Worm (Caenorhabditis elegans): Measurements from ENCODE around the gene slc-17.7.

Gene slc-17.7

DNA sequence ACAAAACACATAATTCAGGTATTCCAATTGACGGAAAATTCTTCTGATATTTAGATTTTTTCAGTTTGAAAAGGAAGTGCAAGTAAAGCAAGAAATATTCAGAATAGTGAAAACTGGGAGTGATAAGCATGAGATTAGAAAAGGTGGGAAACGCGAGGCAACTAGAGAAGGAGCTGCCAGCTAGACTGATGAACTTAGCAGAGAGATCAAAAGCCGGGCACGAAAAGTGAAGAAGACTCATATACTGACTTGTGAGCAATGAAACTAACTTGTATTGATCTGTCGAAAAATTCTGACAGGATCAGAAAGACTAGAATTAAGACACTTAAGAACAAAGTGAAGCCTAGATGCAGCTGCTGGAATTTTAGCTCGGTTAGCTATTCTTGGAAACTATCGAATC is 4.8 kb downstream of the slc-17.7 start, which contains the start of gene nhr-36:
TSS of gene nhr-36 (minus strand) at position 101 of the 400 bp plus-strand sequence.
- TF ChIP-seq nhr-6 (tag; optimal IDR thresholded peaks at IDR 0.05) (no peak), crh-2 (tag; optimal IDR thresholded peaks at IDR 0.05) (no peak), nhr-237 (tag; optimal IDR thresholded peaks at IDR 0.05) (no peak), mdl-1 (tag; optimal IDR thresholded peaks at IDR 0.05) (no peak)

DNA sequence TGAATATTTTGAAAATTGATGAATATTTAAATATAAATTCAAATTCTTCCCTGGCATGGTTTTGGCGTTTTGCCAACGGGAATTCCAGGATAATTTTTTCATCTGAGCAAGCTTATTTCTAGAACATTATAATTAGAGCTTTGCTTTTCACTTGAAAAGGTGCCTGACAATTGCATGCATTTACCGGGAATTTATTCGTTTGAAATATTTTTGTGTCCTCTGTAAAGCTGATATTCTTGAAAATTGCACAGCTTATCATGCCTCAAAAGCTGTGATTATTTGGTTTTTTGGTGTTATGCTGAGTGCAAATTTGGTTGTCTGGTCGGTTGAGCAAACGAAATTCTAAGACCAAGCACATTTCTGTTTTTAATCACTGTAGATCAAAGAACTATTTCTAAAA is 5.9 kb downstream of the slc-17.7 start:
- TF ChIP-seq ztf-11 (tag; optimal IDR thresholded peaks at IDR 0.05) (no peak), nhr-129 (tag; optimal IDR thresholded peaks at IDR 0.05) (no peak), ceh-16 (tag; optimal IDR thresholded peaks at IDR 0.05) (no peak), aly-2 (tag; optimal IDR thresholded peaks at IDR 0.05) (no peak), mab-5 (tag; optimal IDR thresholded peaks at IDR 0.05) (no peak), mbf-1 (tag; optimal IDR thresholded peaks at IDR 0.05) (no peak), peb-1 (tag; optimal IDR thresholded peaks at IDR 0.05) (no peak), gmeb-1 (tag; optimal IDR thresholded peaks at IDR 0.05) (no peak), sma-3 (GFP tag; optimal IDR thresholded peaks at IDR 0.05) (no peak), lin-39 (tag; optimal IDR thresholded peaks at IDR 0.05) (no peak), nhr-12 (tag; optimal IDR thresholded peaks at IDR 0.05) (no peak), lin-11 (tag; optimal IDR thresholded peaks at IDR 0.05) (no peak), ztf-4 (tag; optimal IDR thresholded peaks at IDR 0.05) (no peak), F13H6.1 (tag; optimal IDR thresholded peaks at IDR 0.05) (no peak)

DNA sequence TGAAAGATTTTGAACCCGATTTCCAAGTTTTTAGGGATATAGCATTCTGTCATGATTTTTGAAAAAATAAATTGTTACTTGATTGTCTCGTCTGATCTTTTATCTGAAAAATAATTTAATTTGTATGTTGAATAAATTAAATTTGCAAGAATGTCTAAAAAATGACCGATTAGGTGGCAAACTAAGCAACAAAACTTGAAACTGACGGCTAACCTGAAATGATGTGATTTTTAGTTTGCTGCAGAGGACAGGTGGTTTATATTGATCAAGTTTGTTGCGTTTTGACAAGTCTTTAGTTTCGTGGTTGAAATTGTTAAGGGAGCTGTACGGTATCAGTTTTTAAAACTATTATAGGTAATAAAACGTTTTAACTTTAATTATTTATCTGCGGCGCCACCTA is 8.8 kb downstream of the slc-17.7 start, which contains the start of gene F07C3.16:
TSS of gene F07C3.16 (minus strand) at position 101 of the 400 bp plus-strand sequence.
- TF ChIP-seq nhr-10 (tag; optimal IDR thresholded peaks at IDR 0.05) (no peak), ama-1 (optimal IDR thresholded peaks at IDR 0.05) (no peak), lin-11 (tag; optimal IDR thresholded peaks at IDR 0.05) (no peak)

DNA sequence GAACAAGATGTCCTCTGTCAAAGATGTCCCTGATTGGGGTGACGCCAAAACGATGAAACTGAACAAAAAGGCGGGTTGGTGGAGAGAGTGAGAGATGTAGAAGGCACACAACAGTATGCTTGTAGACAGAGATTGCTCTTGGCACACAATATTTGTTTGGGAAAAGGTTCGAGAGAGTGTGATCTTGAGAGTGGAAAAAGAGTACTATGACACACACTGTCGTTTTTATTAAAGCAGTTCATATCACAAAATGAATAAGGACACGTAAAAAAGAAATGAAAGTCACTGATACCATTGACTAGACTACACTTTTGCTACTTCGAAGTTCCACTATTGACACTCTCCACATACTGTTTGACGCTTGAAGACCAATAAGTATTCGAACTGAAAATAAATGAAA is 10.8 kb downstream of the slc-17.7 start:
- peak; percentile 34 for TF ChIP-seq gmeb-1 (tag; optimal IDR thresholded peaks at IDR 0.05)
- TF ChIP-seq nhr-237 (tag; optimal IDR thresholded peaks at IDR 0.05) = no peak
- no peak for TF ChIP-seq Y55F3AM.14 (GFP tag; optimal IDR thresholded peaks at IDR 0.05)
- no peak for TF ChIP-seq egl-27 (tag; optimal IDR thresholded peaks at IDR 0.05)
- TF ChIP-seq aly-2 (tag; optimal IDR thresholded peaks at IDR 0.05) = no peak
- TF ChIP-seq lin-13 (GFP tag; optimal IDR thresholded peaks at IDR 0.05) = no peak
- TF ChIP-seq elt-1 (tag; optimal IDR thresholded peaks at IDR 0.05) = no peak
- TF ChIP-seq nhr-21 (tag; optimal IDR thresholded peaks at IDR 0.05) = no peak
- no peak for TF ChIP-seq mdl-1 (tag; optimal IDR thresholded peaks at IDR 0.05)
- TF ChIP-seq crh-2 (tag; optimal IDR thresholded peaks at IDR 0.05) = no peak
- no peak for TF ChIP-seq ZK546.5 (tag; optimal IDR thresholded peaks at IDR 0.05)
- TF ChIP-seq sem-4 (tag; optimal IDR thresholded peaks at IDR 0.05) = no peak
- TF ChIP-seq ceh-16 (tag; optimal IDR thresholded peaks at IDR 0.05) = no peak
- no peak for TF ChIP-seq zag-1 (tag; optimal IDR thresholded peaks at IDR 0.05)
- TF ChIP-seq ztf-4 (tag; optimal IDR thresholded peaks at IDR 0.05) = no peak
- TF ChIP-seq C34F6.9 (tag; optimal IDR thresholded peaks at IDR 0.05) = no peak
- TF ChIP-seq nhr-129 (tag; optimal IDR thresholded peaks at IDR 0.05) = peak; percentile 40
- TF ChIP-seq F13H6.1 (tag; optimal IDR thresholded peaks at IDR 0.05) = peak; percentile 48
- no peak for TF ChIP-seq sma-3 (GFP tag; optimal IDR thresholded peaks at IDR 0.05)
- TF ChIP-seq lin-11 (tag; optimal IDR thresholded peaks at IDR 0.05) = no peak
- TF ChIP-seq nhr-10 (tag; optimal IDR thresholded peaks at IDR 0.05) = no peak
- no peak for TF ChIP-seq nhr-12 (tag; optimal IDR thresholded peaks at IDR 0.05)
- TF ChIP-seq alr-1 (tag; optimal IDR thresholded peaks at IDR 0.05) = no peak
- no peak for TF ChIP-seq lin-39 (tag; optimal IDR thresholded peaks at IDR 0.05)
- TF ChIP-seq lsy-2 (tag; optimal IDR thresholded peaks at IDR 0.05) = no peak
- no peak for TF ChIP-seq mbf-1 (tag; optimal IDR thresholded peaks at IDR 0.05)
- no peak for TF ChIP-seq mab-5 (tag; optimal IDR thresholded peaks at IDR 0.05)
- no peak for TF ChIP-seq unc-62 (GFP tag; optimal IDR thresholded peaks at IDR 0.05)
- TF ChIP-seq fos-1 (tag; optimal IDR thresholded peaks at IDR 0.05) = peak; percentile 94
- TF ChIP-seq elt-3 (tag; optimal IDR thresholded peaks at IDR 0.05) = no peak
- no peak for TF ChIP-seq unc-55 (GFP tag; optimal IDR thresholded peaks at IDR 0.05)
- TF ChIP-seq nhr-23 (tag; optimal IDR thresholded peaks at IDR 0.05) = no peak
- TF ChIP-seq sma-9 (GFP tag; optimal IDR thresholded peaks at IDR 0.05) = peak; percentile 46
- no peak for TF ChIP-seq sma-9 (tag; optimal IDR thresholded peaks at IDR 0.05)

Measured in whole organism, L2 larva.